Worm (Caenorhabditis elegans): Measurements from ENCODE around the gene C17C3.11.

C17C3.11 gene

ce11 chrII:5549746-5550145 is 12.1 kb downstream of the C17C3.11 start, which contains the start of gene C17C3.6:
C17C3.6 (plus strand) TSS chrII:5550046.
- no peak for TF ChIP-seq unc-62 (GFP tag; optimal IDR thresholded peaks at IDR 0.05)

DNA sequence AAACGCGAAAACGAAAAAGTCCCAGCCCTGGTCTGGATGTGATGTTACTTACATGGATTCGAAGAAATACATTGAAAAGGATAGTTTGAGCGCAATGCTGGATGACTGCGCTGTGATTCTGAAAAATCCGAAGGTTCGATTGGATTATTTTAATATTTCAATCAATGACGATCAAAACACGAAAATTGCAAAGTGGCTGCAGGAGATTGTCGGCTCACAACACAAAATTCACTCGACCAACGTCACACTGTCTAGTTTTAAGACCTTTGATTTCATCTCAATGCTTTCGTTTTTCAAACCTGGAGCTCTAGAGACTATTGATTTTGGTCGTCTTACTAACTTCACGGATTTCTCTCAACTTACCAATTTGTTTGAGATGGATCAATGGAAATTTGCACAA is 13.9 kb downstream of the C17C3.11 start, which contains the start of gene C17C3.5:
TSS of gene C17C3.5 (plus strand) at position 301 of the 400 bp plus-strand sequence.
- TF ChIP-seq unc-62 (GFP tag; optimal IDR thresholded peaks at IDR 0.05), result no peak

- no peak for TF ChIP-seq unc-62 (GFP tag; optimal IDR thresholded peaks at IDR 0.05)
Measured at ce11 chrII:5553531-5553930, 15.9 kb downstream of the C17C3.11 start.

DNA sequence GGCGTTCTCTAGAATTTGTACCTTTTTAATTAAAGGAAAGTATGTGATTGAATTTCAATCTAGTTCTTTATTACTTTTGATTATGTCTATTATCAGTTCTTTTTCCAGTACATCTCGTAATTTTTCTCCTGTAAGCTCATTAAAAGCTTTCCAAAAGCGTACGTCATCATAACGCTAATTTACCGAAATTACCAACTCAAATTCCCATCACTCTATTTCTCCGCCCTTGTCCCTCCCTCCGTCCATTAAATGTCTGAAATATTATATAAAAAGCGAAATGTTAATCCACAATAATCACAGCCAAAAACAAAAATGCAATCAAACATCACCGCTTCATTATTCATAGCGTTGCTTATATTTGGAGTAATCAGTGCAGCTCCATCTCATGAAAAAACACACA is 16.7 kb downstream of the C17C3.11 start, which contains the start of gene ins-12:
TSS of gene ins-12 (plus strand) at position 301 of the 400 bp plus-strand sequence.
- TF ChIP-seq unc-62 (GFP tag; optimal IDR thresholded peaks at IDR 0.05), result no peak

DNA sequence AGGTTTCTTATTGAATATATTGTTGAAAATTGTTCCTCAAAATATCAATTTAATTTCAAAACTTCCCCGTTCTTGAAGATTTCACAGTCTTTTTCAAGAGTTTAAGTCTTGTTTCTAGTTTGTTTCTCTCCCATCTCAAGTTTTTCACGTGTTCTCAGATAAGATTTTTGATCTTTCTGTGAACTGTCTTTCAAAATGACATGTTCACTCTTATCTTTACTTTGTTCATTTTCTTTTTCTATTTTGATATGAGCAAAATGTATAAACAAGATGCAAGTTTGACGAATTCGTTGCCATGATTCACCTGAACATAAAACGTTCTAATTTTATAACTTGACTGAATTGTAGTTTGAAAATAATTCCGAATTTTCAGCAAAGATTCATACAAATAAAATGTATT is 17.2 kb downstream of the C17C3.11 start:
- TF ChIP-seq unc-62 (GFP tag; optimal IDR thresholded peaks at IDR 0.05), result no peak

ce11 chrII:5555522-5555921 is 17.9 kb downstream of the C17C3.11 start:
- no peak for TF ChIP-seq unc-62 (GFP tag; optimal IDR thresholded peaks at IDR 0.05)

- TF ChIP-seq unc-62 (GFP tag; optimal IDR thresholded peaks at IDR 0.05), result no peak
Measured at ce11 chrII:5556431-5556830, 18.8 kb downstream of the C17C3.11 start, which contains the start of gene ins-11. ins-11 (plus strand) TSS chrII:5556731.

DNA sequence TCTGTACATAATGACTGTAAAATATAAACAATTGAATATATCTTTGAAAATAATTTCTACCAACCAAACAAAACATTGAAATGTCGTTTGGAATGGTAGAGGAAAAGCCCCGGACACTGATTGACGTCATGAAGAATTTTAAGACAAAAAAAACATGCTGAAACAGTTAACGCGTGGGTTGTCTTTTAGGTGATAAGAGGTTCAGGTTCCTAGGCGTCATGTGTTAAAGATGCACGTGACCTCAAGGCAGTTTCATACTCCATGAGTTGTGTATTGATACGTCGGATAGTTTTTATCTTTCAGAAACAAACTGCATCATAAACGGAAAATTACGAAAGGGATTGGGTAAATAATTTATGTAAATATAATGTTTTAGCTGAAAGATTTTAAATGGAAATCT is 19.5 kb downstream of the C17C3.11 start:
- TF ChIP-seq unc-62 (GFP tag; optimal IDR thresholded peaks at IDR 0.05), result no peak

DNA sequence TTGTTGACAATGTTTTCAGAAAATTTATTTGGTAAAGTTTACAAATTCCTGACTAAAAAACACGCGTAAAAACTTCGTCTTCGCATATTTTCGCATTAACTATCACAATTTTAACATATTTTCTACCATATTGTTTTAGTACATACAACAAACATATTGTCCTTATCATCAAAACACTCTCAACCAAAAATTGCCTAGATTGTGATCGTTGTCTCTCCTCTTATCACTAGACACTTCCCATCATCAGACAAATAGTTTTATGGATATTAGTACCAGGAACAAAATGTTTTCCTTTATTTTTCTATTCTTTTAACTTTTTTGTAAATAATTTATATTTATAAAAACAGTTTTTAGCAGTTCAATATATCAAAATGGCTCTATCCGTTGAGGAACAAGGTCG is 23.8 kb downstream of the C17C3.11 start, which contains the start of gene C17C3.3:
TSS of gene C17C3.3 (plus strand) at position 346 of the 400 bp plus-strand sequence.
- TF ChIP-seq unc-62 (GFP tag; optimal IDR thresholded peaks at IDR 0.05), result no peak

- TF ChIP-seq unc-62 (GFP tag; optimal IDR thresholded peaks at IDR 0.05), result no peak
Measured at ce11 chrII:5565082-5565623, 27.5 kb downstream of the C17C3.11 start.

DNA sequence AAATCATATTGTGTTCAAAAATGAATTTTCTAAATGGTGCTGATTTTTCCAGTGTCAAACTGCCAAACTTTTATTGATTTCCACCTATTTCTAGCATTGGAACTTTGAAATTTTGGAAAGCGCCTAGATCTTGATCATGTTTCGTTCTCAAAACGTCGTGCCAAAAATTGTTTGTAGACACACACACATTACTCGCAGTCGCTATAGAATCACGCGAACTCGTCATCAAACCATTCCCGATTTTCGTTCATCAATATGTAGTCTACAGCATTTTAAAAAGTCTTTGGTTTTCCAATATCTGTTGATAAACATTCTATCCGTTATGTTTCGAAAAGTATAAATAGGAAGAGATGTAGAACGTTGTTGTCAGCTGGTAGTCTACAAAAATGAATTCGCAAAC is 32.6 kb downstream of the C17C3.11 start, which contains the start of the genes C17C3.1 and C17C3.15:
TSS of gene C17C3.1 (plus strand) at position 301 of the 400 bp plus-strand sequence.
TSS of gene C17C3.15 (plus strand) at position 383 of the 400 bp plus-strand sequence.
- no peak for TF ChIP-seq unc-62 (GFP tag; optimal IDR thresholded peaks at IDR 0.05)

DNA sequence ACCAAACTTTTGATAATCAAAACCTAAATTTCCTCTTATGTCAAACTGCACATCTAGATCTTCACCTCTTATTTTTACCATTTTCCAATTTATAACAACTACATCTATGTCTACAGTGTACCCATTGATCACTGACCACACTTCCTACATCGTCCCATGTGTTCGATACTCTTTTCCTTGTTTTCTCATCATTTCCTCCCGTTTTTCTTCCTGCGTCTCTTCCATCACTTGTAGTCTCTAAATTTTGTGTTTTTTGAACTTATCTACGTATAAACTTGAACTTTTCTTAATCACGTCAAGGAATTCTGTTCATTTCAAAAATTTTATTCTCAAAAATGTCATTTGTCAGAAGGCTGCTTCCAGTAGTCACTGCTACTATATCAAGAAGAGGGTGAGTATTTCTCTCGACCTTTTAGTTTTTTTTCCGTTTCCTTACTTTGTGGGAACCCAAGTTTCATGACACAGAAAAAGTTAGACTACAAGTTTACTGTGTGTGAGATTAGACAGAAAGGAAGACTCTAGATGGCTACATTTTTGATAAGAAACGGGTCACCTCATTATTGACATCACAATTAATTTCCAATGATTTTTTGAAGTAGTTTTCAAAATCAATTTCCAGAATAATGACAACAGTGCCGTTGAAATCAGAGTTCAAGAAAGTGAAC is 34.6 kb downstream of the C17C3.11 start:
- TF ChIP-seq unc-62 (GFP tag; optimal IDR thresholded peaks at IDR 0.05), result no peak

ce11 chrII:5574925-5575324 is 37.3 kb downstream of the C17C3.11 start:
- TF ChIP-seq unc-62 (GFP tag; optimal IDR thresholded peaks at IDR 0.05), result no peak

DNA sequence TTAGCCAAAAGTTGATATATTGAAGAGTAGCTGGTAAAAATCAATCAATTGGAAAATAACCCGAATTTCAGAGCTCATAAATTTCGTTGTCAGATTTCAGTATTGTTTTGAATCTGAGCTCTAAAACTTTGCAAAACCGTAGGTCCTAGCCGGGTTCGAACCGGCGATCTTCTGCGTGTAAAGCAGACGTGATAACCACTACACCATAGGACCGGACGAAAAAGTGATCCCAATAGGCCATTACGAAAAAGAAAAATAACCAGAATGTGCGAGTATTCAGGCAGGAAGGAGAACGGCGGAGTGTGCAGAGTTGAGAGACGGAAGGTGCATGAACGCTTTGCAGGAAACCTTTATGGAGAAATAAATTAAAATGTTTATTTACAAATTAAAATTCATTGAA is 39.4 kb downstream of the C17C3.11 start:
- TF ChIP-seq unc-62 (GFP tag; optimal IDR thresholded peaks at IDR 0.05), result no peak

DNA sequence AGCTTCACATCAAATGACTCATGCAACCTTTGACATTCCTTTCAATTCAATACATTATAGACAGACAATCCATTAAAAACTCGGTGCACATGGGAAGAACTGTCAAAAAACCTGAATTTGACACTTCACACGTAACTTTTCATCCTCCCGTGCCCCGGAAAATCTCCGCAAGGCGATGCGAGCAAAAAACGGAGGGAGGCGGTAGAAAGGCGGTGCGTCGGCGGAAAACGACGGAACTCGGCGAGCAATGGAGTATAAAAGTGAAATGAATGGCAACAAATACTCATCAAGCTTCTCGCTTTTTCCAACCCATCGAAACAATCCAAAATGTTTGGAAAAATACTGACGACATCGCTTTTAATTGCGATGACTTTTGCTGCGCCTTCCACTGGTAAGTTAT is 40.4 kb downstream of the C17C3.11 start, which contains the start of gene T25E4.1:
TSS of gene T25E4.1 (plus strand) at position 301 of the 400 bp plus-strand sequence.
- TF ChIP-seq unc-62 (GFP tag; optimal IDR thresholded peaks at IDR 0.05), result no peak

DNA sequence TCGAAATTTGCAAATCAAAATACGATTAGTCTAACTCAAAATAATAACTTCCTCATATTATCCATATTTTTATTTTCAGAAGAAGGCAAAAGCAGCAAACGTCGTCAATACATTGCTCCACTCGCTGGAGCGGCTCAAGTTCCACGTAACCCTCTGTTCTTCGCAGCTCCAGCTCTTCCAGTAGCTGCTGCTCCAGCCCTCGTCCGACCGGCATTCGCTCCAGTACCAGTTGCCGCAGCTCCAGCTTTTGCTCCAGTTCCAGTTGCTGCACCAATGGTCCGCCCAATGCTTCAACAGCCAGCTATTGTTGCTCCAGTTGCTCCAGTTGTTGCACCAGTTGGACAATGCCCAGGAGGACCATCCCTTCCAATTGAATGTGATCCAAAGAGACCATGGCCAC is 41.1 kb downstream of the C17C3.11 start:
- no peak for TF ChIP-seq unc-62 (GFP tag; optimal IDR thresholded peaks at IDR 0.05)

DNA sequence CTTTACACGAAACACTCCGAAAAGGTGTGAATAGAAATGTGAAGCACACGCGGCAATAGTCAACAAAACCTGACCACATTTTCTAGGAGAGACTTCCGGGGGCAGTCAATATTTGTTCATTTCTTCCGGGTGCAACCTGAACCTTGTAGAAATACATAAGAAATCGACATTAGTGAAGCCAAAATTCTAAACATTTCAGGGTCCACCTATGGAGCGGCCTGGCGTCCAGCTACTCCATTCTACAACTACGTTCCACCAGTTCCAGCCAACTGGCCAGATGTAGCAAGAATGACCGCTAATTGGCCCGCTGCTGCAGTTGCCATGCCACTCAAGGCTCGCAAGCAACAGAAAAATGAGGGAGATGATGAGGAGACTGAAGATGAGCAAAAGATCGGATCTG is 41.6 kb downstream of the C17C3.11 start:
- TF ChIP-seq unc-62 (GFP tag; optimal IDR thresholded peaks at IDR 0.05), result no peak
